Worm (Caenorhabditis elegans) whole organism, L3 larva: Measurements from ENCODE around the gene srsx-11.

Source experiments
- aly-2 ChIP-seq: fragments of 150-350 bp; optimal IDR thresholded peaks from 2 replicates; lab custom pipeline; 2014; ENCODE audit warnings: missing biosample characterization, missing genetic modification characterization
- ama-1 ChIP-seq: fragments of 150-350 bp; optimal IDR thresholded peaks from 2 replicates; lab custom pipeline; 2018
- ceh-16 ChIP-seq: sonication (generic microtip); optimal IDR thresholded peaks from 2 replicates; lab custom pipeline; 2017; ENCODE audit warnings: missing biosample characterization, missing genetic modification characterization
- ceh-28 ChIP-seq: fragments of 150-350 bp; optimal IDR thresholded peaks from 2 replicates; lab custom pipeline; 2014; ENCODE audit warnings: missing biosample characterization, missing genetic modification reagents, missing genetic modification characterization
- ceh-82 ChIP-seq: fragments of 150-350 bp; optimal IDR thresholded peaks from 2 replicates; lab custom pipeline; 2014; ENCODE audit warnings: missing biosample characterization, missing genetic modification characterization
- egl-27 ChIP-seq: sonication (generic microtip); optimal IDR thresholded peaks from 4 replicates; lab custom pipeline; 2017; ENCODE audit warnings: missing biosample characterization, missing genetic modification reagents, missing genetic modification characterization
- elt-2 ChIP-seq: sonication (generic microtip); optimal IDR thresholded peaks from 2 replicates; lab custom pipeline; 2016; ENCODE audit warnings: missing genetic modification reagents, mild to moderate bottlenecking, missing genetic modification characterization, missing compliant biosample characterization
- fkh-2 ChIP-seq: fragments of 150-350 bp; optimal IDR thresholded peaks from 2 replicates; lab custom pipeline; 2014; ENCODE audit warnings: missing biosample characterization, missing genetic modification reagents, missing genetic modification characterization
- fos-1 ChIP-seq: fragments of 150-350 bp; optimal IDR thresholded peaks from 2 replicates; lab custom pipeline; 2014; ENCODE audit warnings: missing biosample characterization, missing genetic modification characterization
- hmg-11 ChIP-seq: sonication (generic microtip); optimal IDR thresholded peaks from 2 replicates; lab custom pipeline; 2016; ENCODE audit warnings: missing genetic modification characterization, missing compliant biosample characterization
- lin-15B ChIP-seq: fragments of 150-350 bp; optimal IDR thresholded peaks from 2 replicates; lab custom pipeline; 2014; ENCODE audit warnings: missing biosample characterization, missing genetic modification characterization
- lin-39 ChIP-seq: fragments of 150-350 bp; optimal IDR thresholded peaks from 2 replicates; lab custom pipeline; 2018; ENCODE audit warnings: missing biosample characterization, missing genetic modification reagents, missing genetic modification characterization
- lsy-12 ChIP-seq: sonication (generic microtip); optimal IDR thresholded peaks from 2 replicates; lab custom pipeline; 2016; ENCODE audit warnings: mild to moderate bottlenecking, missing genetic modification characterization, missing compliant biosample characterization
- mdl-1 ChIP-seq: fragments of 150-350 bp; optimal IDR thresholded peaks from 2 replicates; lab custom pipeline; 2014; ENCODE audit warnings: missing biosample characterization, missing genetic modification characterization
- mml-1 ChIP-seq: fragments of 150-350 bp; sonication (generic microtip); optimal IDR thresholded peaks from 3 replicates; lab custom pipeline; 2014; ENCODE audit warnings: missing biosample characterization, missing genetic modification characterization
- nhr-28 ChIP-seq: fragments of 150-350 bp; optimal IDR thresholded peaks from 2 replicates; lab custom pipeline; 2014; ENCODE audit warnings: missing biosample characterization, missing genetic modification characterization
- nhr-43 ChIP-seq: sonication (generic microtip); optimal IDR thresholded peaks from 2 replicates; lab custom pipeline; 2016; ENCODE audit warnings: mild to moderate bottlenecking, missing genetic modification characterization, missing compliant biosample characterization; ENCODE audit not compliant: poor library complexity, severe bottlenecking
- nhr-76 ChIP-seq: fragments of 150-350 bp; sonication (generic microtip); optimal IDR thresholded peaks from 5 replicates; lab custom pipeline; 2014; ENCODE audit warnings: missing biosample characterization, missing genetic modification characterization
- pha-4 ChIP-seq: fragments of 150-350 bp; optimal IDR thresholded peaks from 2 replicates; lab custom pipeline; 2014; ENCODE audit warnings: missing biosample characterization, missing genetic modification reagents, missing genetic modification characterization
- pqm-1 ChIP-seq: fragments of 150-350 bp; optimal IDR thresholded peaks from 2 replicates; lab custom pipeline; 2017; ENCODE audit warnings: missing biosample characterization, missing genetic modification characterization, inconsistent platforms
- sea-2 ChIP-seq: fragments of 150-350 bp; sonication (generic microtip); optimal IDR thresholded peaks from 4 replicates; lab custom pipeline; 2014; ENCODE audit warnings: missing biosample characterization, missing genetic modification reagents, missing genetic modification characterization
- skn-1 ChIP-seq: fragments of 150-350 bp; optimal IDR thresholded peaks from 2 replicates; lab custom pipeline; 2014; ENCODE audit warnings: missing biosample characterization, missing genetic modification characterization
- snpc-4 ChIP-seq: fragments of 150-350 bp; optimal IDR thresholded peaks from 2 replicates; lab custom pipeline; 2014; ENCODE audit warnings: missing biosample characterization, missing genetic modification characterization
- tbx-2 ChIP-seq: sonication (generic microtip); optimal IDR thresholded peaks from 2 replicates; lab custom pipeline; 2016; ENCODE audit warnings: mild to moderate bottlenecking, missing genetic modification characterization, missing compliant biosample characterization
- unc-39 ChIP-seq: sonication (generic microtip); optimal IDR thresholded peaks from 4 replicates; lab custom pipeline; 2017; ENCODE audit warnings: missing biosample characterization, missing genetic modification characterization
- ztf-4 ChIP-seq: fragments of 150-350 bp; optimal IDR thresholded peaks from 2 replicates; lab custom pipeline; 2014; ENCODE audit warnings: missing biosample characterization, missing genetic modification characterization

The srsx-11 gene

DNA sequence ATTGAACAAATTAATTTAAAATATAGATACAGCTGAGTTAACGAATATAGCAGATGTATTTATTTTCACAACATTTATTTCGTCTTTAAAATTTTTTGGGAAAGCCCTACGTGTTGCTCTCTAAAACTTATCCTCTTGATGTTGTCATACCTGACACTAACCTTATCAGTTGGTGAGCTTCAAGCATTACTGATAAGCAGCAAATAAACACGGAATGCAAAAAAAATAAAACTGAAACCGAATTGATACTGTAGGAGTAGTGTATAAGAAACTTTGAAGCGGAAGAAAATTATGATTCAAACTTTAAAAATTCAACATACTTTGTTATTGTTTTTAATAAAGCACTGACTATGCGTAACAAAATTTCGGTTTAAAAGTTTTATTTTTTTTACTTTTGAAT, 43.9 kb downstream of the srsx-11 start:
- TF ChIP-seq sea-2 (GFP tag; lab: Kevin White, UChicago) (no peak), pqm-1 (tag; lab: Kevin White, UChicago) (peak; percentile 51), elt-2 (tag; lab: Kevin White, UChicago) (peak; percentile 37)

DNA sequence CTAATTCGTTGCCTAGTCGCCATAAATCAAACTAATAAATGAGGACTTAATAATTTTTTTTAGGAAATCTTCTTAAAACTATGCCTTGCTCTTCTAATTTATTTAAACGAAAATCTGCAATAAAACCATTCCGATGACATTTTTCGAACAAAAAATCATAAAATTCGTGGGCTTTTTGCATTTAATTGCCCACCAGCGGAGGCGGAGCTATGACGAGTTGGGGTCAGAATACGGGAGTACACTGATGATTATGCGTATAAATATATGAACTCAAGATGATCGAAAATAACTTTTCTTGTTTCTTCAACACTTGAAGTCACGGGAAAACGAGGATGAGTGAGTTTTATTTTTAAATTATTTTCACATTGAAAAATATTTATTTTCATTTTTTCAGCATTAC, 44.6 kb downstream of the srsx-11 start, which contains the start of gene catp-2:
TSS of gene catp-2 (plus strand) at position 301 of the 400 bp plus-strand sequence.
- TF ChIP-seq fos-1 (tag; lab: Kevin White, UChicago) (no peak), mdl-1 (tag; lab: Kevin White, UChicago) (no peak), nhr-43 (tag; lab: Kevin White, UChicago) (no peak), lin-15B (tag; lab: Kevin White, UChicago) (no peak), ama-1 (lab: Kevin White, UChicago) (no peak), ceh-28 (tag; lab: Kevin White, UChicago) (no peak), skn-1 (tag; lab: Kevin White, UChicago) (no peak), mml-1 (tag; lab: Kevin White, UChicago) (no peak), hmg-11 (tag; lab: Kevin White, UChicago) (no peak), tbx-2 (tag; lab: Kevin White, UChicago) (no peak), lin-39 (tag; lab: Kevin White, UChicago) (no peak), pqm-1 (tag; lab: Kevin White, UChicago) (no peak), egl-27 (tag; lab: Kevin White, UChicago) (no peak), nhr-76 (tag; lab: Kevin White, UChicago) (no peak), unc-39 (tag; lab: Kevin White, UChicago) (no peak), lsy-12 (no peak), snpc-4 (tag; lab: Kevin White, UChicago) (no peak), fkh-2 (no peak), ceh-16 (no peak)

DNA sequence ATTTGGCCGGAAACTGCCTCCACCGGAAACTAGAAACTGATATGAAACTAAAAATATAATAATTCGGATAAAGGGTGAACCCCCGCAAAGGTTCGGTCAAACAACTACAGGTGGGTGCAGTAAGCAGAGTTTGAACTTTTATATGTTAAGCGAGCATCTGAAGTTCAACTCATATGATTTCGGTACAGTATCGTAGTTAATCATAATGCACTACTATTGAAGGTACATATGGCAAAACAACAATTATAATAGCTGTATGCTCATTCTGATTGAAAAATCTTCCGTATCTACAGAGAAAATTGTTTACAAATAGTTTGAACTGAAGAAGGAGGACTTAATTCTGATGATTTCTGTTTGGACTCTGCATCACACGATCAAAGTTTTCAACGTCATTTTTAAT, 45.7 kb downstream of the srsx-11 start:
- TF ChIP-seq pha-4 (tag; lab: Kevin White, UChicago) (no peak), skn-1 (tag; lab: Kevin White, UChicago) (no peak), nhr-43 (tag; lab: Kevin White, UChicago) (no peak), aly-2 (no peak), ceh-82 (no peak), ztf-4 (tag; lab: Kevin White, UChicago) (no peak)

DNA sequence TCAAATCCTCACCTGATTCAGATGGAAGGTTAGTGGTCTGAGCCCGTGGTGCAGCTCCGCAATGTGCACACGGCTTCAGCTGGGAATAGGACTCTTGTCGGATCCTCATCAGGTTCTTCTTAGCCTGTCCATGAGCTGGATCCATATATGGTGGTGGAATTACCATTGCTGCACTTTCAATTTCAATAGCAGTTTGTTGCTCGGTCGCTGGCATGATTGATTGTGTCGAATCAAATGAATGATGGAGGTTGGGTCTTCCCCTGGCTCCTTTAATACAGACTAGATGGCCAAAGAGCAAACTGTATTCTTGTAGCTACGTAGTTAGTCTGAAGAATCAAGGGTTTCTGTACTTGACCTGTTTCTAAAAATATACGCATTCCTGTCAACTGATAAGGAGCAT, 46.1 kb downstream of the srsx-11 start, which contains the start of gene C02E7.10:
TSS of gene C02E7.10 (minus strand) at position 232 of the 400 bp plus-strand sequence.
- no peak for TF ChIP-seq ama-1 (lab: Kevin White, UChicago)

DNA sequence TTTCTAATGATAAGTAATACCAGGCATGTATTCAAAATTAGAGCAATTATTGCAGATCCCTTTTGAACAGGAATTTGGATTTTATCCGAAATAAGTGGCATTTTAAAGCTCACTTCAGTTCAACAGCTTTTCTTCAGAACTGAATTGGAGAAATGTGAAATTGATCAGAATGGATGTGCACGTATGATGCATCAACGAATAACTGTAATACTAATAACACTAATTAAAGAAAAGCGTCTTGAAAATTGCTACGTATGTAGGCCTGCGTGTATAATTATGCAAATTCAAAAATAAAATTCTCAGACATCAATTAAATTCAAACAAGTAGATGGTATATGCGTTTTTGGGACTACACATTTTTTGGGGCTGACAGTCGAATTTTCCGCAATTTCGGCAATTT, 49.1 kb downstream of the srsx-11 start, which contains the start of gene str-205:
TSS of gene str-205 (minus strand) at position 101 of the 400 bp plus-strand sequence.
- TF ChIP-seq nhr-28 (tag; lab: Kevin White, UChicago): no peak
- no peak for TF ChIP-seq ztf-4 (tag; lab: Kevin White, UChicago)
- no peak for TF ChIP-seq mml-1 (tag; lab: Kevin White, UChicago)
- no peak for TF ChIP-seq aly-2
